Fruit fly (Drosophila melanogaster) whole organism, embryonic: ENCODE results near the gene CG11672.

Source experiments
- Atf-2 ChIP-seq: fragments of 200-800 bp; sonication (Bioruptor generic); optimal IDR thresholded peaks from 2 replicates; lab custom pipeline; 2016; ENCODE audit warnings: missing biosample characterization, missing genetic modification characterization
- Atf6 ChIP-seq: fragments of 200-800 bp; sonication (Bioruptor generic); IDR thresholded peaks from 2 replicates; pipeline ENCODE4 v1.3.6; 2022; ENCODE audit warnings: missing biosample characterization, missing genetic modification characterization
- CG10267 ChIP-seq: fragments of 200-800 bp; sonication (Bioruptor generic); optimal IDR thresholded peaks from 2 replicates; lab custom pipeline; 2018; ENCODE audit warnings: missing biosample characterization, mild to moderate bottlenecking, missing genetic modification characterization, moderate library complexity
- CG12155 ChIP-seq: fragments of 200-800 bp; sonication (Bioruptor generic); optimal IDR thresholded peaks from 3 replicates; lab custom pipeline; 2016; ENCODE audit warnings: missing biosample characterization, missing genetic modification characterization
- CG15479 ChIP-seq: fragments of 200-800 bp; sonication (Bioruptor generic); optimal IDR thresholded peaks from 3 replicates; lab custom pipeline; 2019; ENCODE audit warnings: missing biosample characterization, mild to moderate bottlenecking, missing genetic modification characterization, moderate library complexity
- CG16813 ChIP-seq: fragments of 200-800 bp; sonication (Bioruptor generic); IDR thresholded peaks from 3 replicates; pipeline ENCODE4 v1.3.6; 2022; ENCODE audit warnings: missing biosample characterization, missing genetic modification characterization; ENCODE audit not compliant: partially characterized antibody
- CG16815 ChIP-seq: fragments of 200-800 bp; sonication (Bioruptor generic); optimal IDR thresholded peaks from 3 replicates; lab custom pipeline; 2017; ENCODE audit warnings: missing biosample characterization, mild to moderate bottlenecking, missing genetic modification characterization
- CG17359 ChIP-seq: fragments of 200-800 bp; sonication (Bioruptor generic); optimal IDR thresholded peaks from 3 replicates; lab custom pipeline; 2018; ENCODE audit warnings: missing biosample characterization, mild to moderate bottlenecking, missing genetic modification characterization, moderate library complexity
- CG17612 ChIP-seq: fragments of 200-800 bp; sonication (Bioruptor generic); IDR thresholded peaks from 2 replicates; pipeline ENCODE4 v1.3.6; 2022; ENCODE audit warnings: missing biosample characterization, missing genetic modification characterization
- CG17829 ChIP-seq: fragments of 200-800 bp; optimal IDR thresholded peaks from 2 replicates; lab custom pipeline; 2019; ENCODE audit warnings: missing biosample characterization, mild to moderate bottlenecking, missing genetic modification characterization, moderate library complexity
- CG2120 ChIP-seq: fragments of 200-800 bp; sonication (Bioruptor generic); optimal IDR thresholded peaks from 3 replicates; lab custom pipeline; 2016; ENCODE audit warnings: missing biosample characterization, missing genetic modification characterization
- CG31388 ChIP-seq: fragments of 200-800 bp; sonication (Bioruptor generic); optimal IDR thresholded peaks from 2 replicates; lab custom pipeline; 2016; ENCODE audit warnings: missing biosample characterization, missing genetic modification characterization
- CG3407 ChIP-seq: fragments of 200-800 bp; sonication (Bioruptor generic); optimal IDR thresholded peaks from 2 replicates; lab custom pipeline; 2018; ENCODE audit warnings: missing biosample characterization, mild to moderate bottlenecking, missing genetic modification characterization
- CG34422 ChIP-seq: fragments of 200-800 bp; sonication (Bioruptor generic); IDR thresholded peaks from 3 replicates; pipeline ENCODE4 v1.3.6; 2022; ENCODE audit warnings: missing biosample characterization, missing genetic modification characterization
- CG4328 ChIP-seq: fragments of 200-800 bp; sonication (Bioruptor generic); optimal IDR thresholded peaks from 3 replicates; lab custom pipeline; 2017; ENCODE audit warnings: missing biosample characterization, missing genetic modification reagents, missing genetic modification characterization
- CG5180 ChIP-seq: fragments of 200-800 bp; sonication (Bioruptor generic); optimal IDR thresholded peaks from 3 replicates; lab custom pipeline; 2017; ENCODE audit warnings: missing biosample characterization, missing genetic modification characterization, mild to moderate bottlenecking, moderate library complexity, missing genetic modification reagents
- CG6791 ChIP-seq: fragments of 200-800 bp; sonication (Bioruptor generic); IDR thresholded peaks from 3 replicates; pipeline ENCODE4 v1.3.6; 2022; ENCODE audit warnings: missing biosample characterization, missing genetic modification characterization; ENCODE audit not compliant: partially characterized antibody
- CG9817 ChIP-seq: fragments of 200-800 bp; sonication (Bioruptor generic); optimal IDR thresholded peaks from 2 replicates; lab custom pipeline; 2018; ENCODE audit warnings: missing biosample characterization, mild to moderate bottlenecking, missing genetic modification characterization, moderate library complexity
- Dip3 ChIP-seq: fragments of 200-800 bp; sonication (Bioruptor generic); optimal IDR thresholded peaks from 3 replicates; lab custom pipeline; 2016; ENCODE audit warnings: missing biosample characterization, missing genetic modification characterization
- Doc2 ChIP-seq: fragments of 200-800 bp; sonication (Bioruptor generic); IDR thresholded peaks from 2 replicates; pipeline ENCODE4 v1.3.6; 2022; ENCODE audit warnings: missing biosample characterization, missing genetic modification characterization
- Dref ChIP-seq: fragments of 200-800 bp; sonication (Bioruptor generic); IDR thresholded peaks from 2 replicates; pipeline ENCODE4 v1.3.6; 2022; ENCODE audit warnings: missing biosample characterization, missing genetic modification characterization
- ERR ChIP-seq: fragments of 200-800 bp; sonication (Bioruptor generic); optimal IDR thresholded peaks from 2 replicates; lab custom pipeline; 2016; ENCODE audit warnings: missing biosample characterization, missing genetic modification characterization
- NfI ChIP-seq: fragments of 200-800 bp; sonication (Bioruptor generic); optimal IDR thresholded peaks from 3 replicates; lab custom pipeline; 2018; ENCODE audit warnings: missing biosample characterization, mild to moderate bottlenecking, missing genetic modification characterization, moderate library complexity
- Oli ChIP-seq: fragments of 200-800 bp; sonication (Bioruptor generic); optimal IDR thresholded peaks from 2 replicates; lab custom pipeline; 2018; ENCODE audit warnings: missing biosample characterization, mild to moderate bottlenecking, missing genetic modification characterization, moderate library complexity
- Scr ChIP-seq: fragments of 200-800 bp; sonication (Bioruptor generic); IDR thresholded peaks from 2 replicates; pipeline ENCODE4 v1.3.6; 2022; ENCODE audit warnings: missing biosample characterization, missing genetic modification characterization; ENCODE audit not compliant: partially characterized antibody
- Sry-δ ChIP-seq: fragments of 200-800 bp; sonication (Bioruptor generic); optimal IDR thresholded peaks from 2 replicates; lab custom pipeline; 2016; ENCODE audit warnings: missing biosample characterization, missing genetic modification characterization
- Usf ChIP-seq: fragments of 200-800 bp; sonication (Bioruptor generic); optimal IDR thresholded peaks from 2 replicates; lab custom pipeline; 2017; ENCODE audit warnings: missing genotype, missing biosample characterization, missing genetic modification characterization
- Xrp1 ChIP-seq: fragments of 200-800 bp; sonication (Bioruptor generic); IDR thresholded peaks from 2 replicates; pipeline ENCODE4 v1.3.6; 2022; ENCODE audit warnings: missing biosample characterization, missing genetic modification characterization
- ase ChIP-seq: fragments of 200-800 bp; sonication (Bioruptor generic); IDR thresholded peaks from 3 replicates; pipeline ENCODE4 v1.3.6; 2022; ENCODE audit warnings: missing biosample characterization, missing genetic modification characterization
- cg ChIP-seq: fragments of 200-800 bp; sonication (Bioruptor generic); optimal IDR thresholded peaks from 3 replicates; lab custom pipeline; 2019; ENCODE audit warnings: missing biosample characterization, mild to moderate bottlenecking, missing genetic modification characterization, moderate library complexity
- ci ChIP-seq: fragments of 200-800 bp; sonication (Bioruptor generic); IDR thresholded peaks from 3 replicates; pipeline ENCODE4 v1.3.6; 2022; ENCODE audit warnings: missing biosample characterization, missing genetic modification characterization
- cwo ChIP-seq: fragments of 200-800 bp; sonication (Bioruptor generic); optimal IDR thresholded peaks from 3 replicates; lab custom pipeline; 2017; ENCODE audit warnings: missing biosample characterization, missing genetic modification characterization, mild to moderate bottlenecking, moderate library complexity, missing genetic modification reagents
- dan ChIP-seq: fragments of 200-800 bp; sonication (Bioruptor generic); IDR thresholded peaks from 2 replicates; pipeline ENCODE4 v1.3.6; 2022; ENCODE audit warnings: missing biosample characterization, missing genetic modification characterization
- dimm ChIP-seq: fragments of 200-800 bp; sonication (Bioruptor generic); IDR thresholded peaks from 2 replicates; pipeline ENCODE4 v1.3.6; 2022; ENCODE audit warnings: missing biosample characterization, missing genetic modification characterization
- fd64A ChIP-seq: fragments of 200-800 bp; sonication (Bioruptor generic); optimal IDR thresholded peaks from 3 replicates; lab custom pipeline; 2018; ENCODE audit warnings: missing biosample characterization, mild to moderate bottlenecking, missing genetic modification characterization
- gce ChIP-seq: fragments of 200-800 bp; sonication (Bioruptor generic); IDR thresholded peaks from 3 replicates; pipeline ENCODE4 v1.3.6; 2022; ENCODE audit warnings: missing biosample characterization, missing genetic modification characterization
- gfzf ChIP-seq: fragments of 200-800 bp; sonication (Bioruptor generic); optimal IDR thresholded peaks from 2 replicates; lab custom pipeline; 2016; ENCODE audit warnings: missing biosample characterization, mild to moderate bottlenecking, missing genetic modification characterization, moderate library complexity
- ind ChIP-seq: fragments of 200-800 bp; sonication (Bioruptor generic); optimal IDR thresholded peaks from 3 replicates; lab custom pipeline; 2016; ENCODE audit warnings: missing biosample characterization, missing genetic modification characterization
- insv ChIP-seq, 2 experiments: fragments of 200-800 bp; sonication (Bioruptor generic); optimal IDR thresholded peaks; 3 replicates each; lab custom pipeline; 2016 to 2018; ENCODE audit warnings: missing biosample characterization in 2 of 2, missing genetic modification characterization in 2 of 2
- luna ChIP-seq: fragments of 200-800 bp; sonication (Bioruptor generic); optimal IDR thresholded peaks from 2 replicates; lab custom pipeline; 2016; ENCODE audit warnings: missing biosample characterization, missing genetic modification characterization
- pros ChIP-seq: fragments of 200-800 bp; sonication (Bioruptor generic); optimal IDR thresholded peaks from 3 replicates; lab custom pipeline; 2019; ENCODE audit warnings: missing biosample characterization, mild to moderate bottlenecking, missing genetic modification characterization, moderate library complexity
- rib ChIP-seq: fragments of 200-800 bp; sonication (Bioruptor generic); IDR thresholded peaks from 2 replicates; pipeline ENCODE4 v1.3.6; 2022; ENCODE audit warnings: missing biosample characterization, missing genetic modification characterization
- row ChIP-seq: fragments of 200-800 bp; sonication (Bioruptor generic); IDR thresholded peaks from 3 replicates; pipeline ENCODE4 v1.3.6; 2022; ENCODE audit warnings: missing biosample characterization, missing genetic modification characterization
- seq ChIP-seq: fragments of 200-800 bp; sonication (Bioruptor generic); IDR thresholded peaks from 2 replicates; pipeline ENCODE4 v1.3.6; 2022; ENCODE audit warnings: missing biosample characterization, missing genetic modification characterization
- slbo ChIP-seq: fragments of 200-800 bp; sonication (Bioruptor generic); IDR thresholded peaks from 2 replicates; pipeline ENCODE4 v1.3.6; 2022; ENCODE audit warnings: missing biosample characterization, missing genetic modification characterization
- sna ChIP-seq: fragments of 200-800 bp; sonication (Bioruptor generic); IDR thresholded peaks from 2 replicates; pipeline ENCODE4 v1.3.6; 2022; ENCODE audit warnings: missing biosample characterization, missing genetic modification characterization; ENCODE audit not compliant: partially characterized antibody
- so ChIP-seq: fragments of 200-800 bp; sonication (Bioruptor generic); IDR thresholded peaks from 3 replicates; pipeline ENCODE4 v1.3.6; 2022; ENCODE audit warnings: missing biosample characterization, missing genetic modification characterization
- trh ChIP-seq: fragments of 200-800 bp; sonication (Bioruptor generic); optimal IDR thresholded peaks from 2 replicates; lab custom pipeline; 2016; ENCODE audit warnings: missing biosample characterization, missing genetic modification characterization
- vvl ChIP-seq: fragments of 200-800 bp; sonication (Bioruptor generic); IDR thresholded peaks from 2 replicates; pipeline ENCODE4 v1.3.6; 2022; ENCODE audit warnings: missing biosample characterization, missing genetic modification characterization
- zen ChIP-seq: fragments of 200-800 bp; sonication (Bioruptor generic); optimal IDR thresholded peaks from 3 replicates; lab custom pipeline; 2018; ENCODE audit warnings: missing biosample characterization, mild to moderate bottlenecking, missing genetic modification characterization, moderate library complexity
- zfh1 ChIP-seq: fragments of 200-800 bp; sonication (Bioruptor generic); IDR thresholded peaks from 3 replicates; pipeline ENCODE4 v1.3.6; 2022; ENCODE audit warnings: missing biosample characterization, missing genetic modification characterization

Gene CG11672

DNA sequence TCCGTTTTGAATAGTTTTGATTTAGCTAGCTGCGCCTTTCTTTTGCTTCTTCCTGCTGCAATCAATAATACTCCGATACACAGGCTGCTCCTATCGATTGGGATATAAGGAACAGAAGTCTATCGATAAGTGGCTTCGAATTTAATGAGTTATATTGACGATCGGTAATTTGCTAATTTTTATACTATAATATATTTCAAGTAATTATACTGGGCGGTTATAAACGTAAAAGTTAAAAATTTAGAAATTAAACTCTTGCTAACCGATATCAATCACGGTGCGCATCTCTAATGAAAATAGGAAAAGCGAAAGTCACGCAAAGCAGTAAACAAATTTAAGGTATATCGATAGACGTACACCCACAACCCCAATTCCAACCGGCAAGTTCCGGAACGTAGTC lies 46.7 kb downstream of the CG11672 start, which contains the start of the genes CG9636, CG18749 and CG33722 (continued):
- TF ChIP-seq CG17359 (tag; lab: Kevin White, UChicago) (peak; percentile 69), zfh1 (GFP tag; lab: Robert Waterston, UW) (peak; percentile 37; the same call in 1 of the 3 replicates), fd64A (GFP tag; lab: Kevin White, UChicago) (no peak), Dip3 (peak; percentile 20), vvl (GFP tag; lab: Robert Waterston, UW) (peak; percentile 81), slbo (GFP tag; lab: Robert Waterston, UW) (peak; percentile 67; the same call in 1 of the 2 replicates), seq (GFP tag; lab: Robert Waterston, UW) (no peak; the same call in 1 of the 2 replicates), dimm (GFP tag; lab: Robert Waterston, UW) (no peak), CG31388 (GFP tag; lab: Kevin White, UChicago) (no peak), CG5180 (GFP tag; lab: Kevin White, UChicago) (no peak), CG3407 (GFP tag; lab: Kevin White, UChicago) (peak; percentile 60), Doc2 (GFP tag; lab: Robert Waterston, UW) (no peak), trh (GFP tag; lab: Kevin White, UChicago) (no peak), CG16815 (GFP tag; lab: Kevin White, UChicago) (no peak), CG10267 (tag; lab: Kevin White, UChicago) (peak; percentile 79), cg (GFP tag; lab: Kevin White, UChicago) (no peak), CG17829 (tag; lab: Kevin White, UChicago) (peak; percentile 82), cwo (GFP tag; lab: Kevin White, UChicago) (no peak), ind (peak; percentile 71), ci (GFP tag; lab: Robert Waterston, UW) (peak; percentile 68; the same call in 2 of the 3 replicates), dan (GFP tag; lab: Robert Waterston, UW) (no peak), CG17612 (no peak), luna (GFP tag; lab: Kevin White, UChicago) (no peak), NfI (GFP tag; lab: Kevin White, UChicago) (peak; percentile 61), CG12155 (GFP tag; lab: Kevin White, UChicago) (peak; percentile 74), ERR (GFP tag; lab: Kevin White, UChicago) (no peak), so (GFP tag; lab: Robert Waterston, UW) (no peak), pros (GFP tag; lab: Kevin White, UChicago) (peak; percentile 16), Atf6 (GFP tag; lab: Robert Waterston, UW) (peak; percentile 27; the same call in 1 of the 2 replicates), Oli (tag; lab: Kevin White, UChicago) (peak; percentile 36), zen (tag; lab: Kevin White, UChicago) (peak; percentile 70), CG4328 (GFP tag; lab: Kevin White, UChicago) (peak; percentile 7), rib (GFP tag; lab: Robert Waterston, UW) (peak; percentile 44; the same call in 1 of the 2 replicates), gce (GFP tag; lab: Robert Waterston, UW) (0 out of 3 replicates have a peak, but pooled peaks have one; percentile 36), Xrp1 (peak; percentile 78), gfzf (GFP tag; lab: Kevin White, UChicago) (no peak), CG9817 (tag; lab: Kevin White, UChicago) (peak; percentile 76), CG2120 (GFP tag; lab: Kevin White, UChicago) (peak; percentile 79), Dref (peak; percentile 78), Atf-2 (GFP tag; lab: Kevin White, UChicago) (no peak)

DNA sequence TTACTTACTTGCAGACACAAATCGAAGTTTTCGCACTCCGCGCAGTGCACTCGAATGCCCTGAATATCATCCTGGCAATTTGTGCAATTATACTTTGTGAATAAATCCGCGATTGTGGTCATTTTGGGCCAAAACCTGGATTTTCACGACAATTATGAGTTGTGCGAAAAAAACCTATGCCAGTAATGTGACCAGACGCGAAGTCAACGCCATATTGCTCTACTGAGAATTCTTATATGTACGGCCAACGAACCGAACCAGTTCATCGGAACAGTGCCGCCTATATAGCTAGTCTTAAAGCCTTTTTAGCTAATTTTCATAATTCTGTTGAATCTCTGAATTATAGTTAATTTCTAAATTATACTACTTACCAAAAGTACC lies 50.1 kb downstream of the CG11672 start, which contains the start of gene Ada2b:
TSS of gene Ada2b (minus strand) at position 214 of the 381 bp plus-strand sequence.
- TF ChIP-seq Sry-δ (peak; percentile 18), cg (GFP tag; lab: Kevin White, UChicago) (peak; percentile 86), CG15479 (GFP tag; lab: Kevin White, UChicago) (peak; percentile 40), insv (GFP tag; optimal IDR thresholded peaks at IDR 0.05; lab: Kevin White, UChicago) (no peak), CG34422 (peak; percentile 49; the same call in 2 of the 3 replicates), CG6791 (GFP tag; lab: Robert Waterston, UW) (peak; percentile 34; the same call in 1 of the 3 replicates), ase (GFP tag; lab: Robert Waterston, UW) (no peak), Usf (GFP tag; lab: Kevin White, UChicago) (no peak), CG16813 (GFP tag; lab: Robert Waterston, UW) (peak; percentile 41; the same call in 1 of the 3 replicates), gfzf (GFP tag; lab: Kevin White, UChicago) (peak; percentile 68), sna (GFP tag; lab: Robert Waterston, UW) (peak; percentile 21; the same call in 1 of the 2 replicates), row (peak; percentile 64), Scr (GFP tag; lab: Robert Waterston, UW) (peak; percentile 45)
